Fruit fly (Drosophila melanogaster) whole organism, embryonic: ENCODE data around the gene CG14853.

Experiments
- ATbp ChIP-seq: fragments of 200-800 bp; sonication (Bioruptor generic); optimal IDR thresholded peaks from 2 replicates; lab custom pipeline; 2017; ENCODE audit warnings: missing biosample characterization, mild to moderate bottlenecking, missing genetic modification characterization, missing genetic modification reagents
- CG12071 ChIP-seq: fragments of 200-800 bp; sonication (Bioruptor generic); optimal IDR thresholded peaks from 3 replicates; lab custom pipeline; 2018; ENCODE audit warnings: missing biosample characterization, mild to moderate bottlenecking, missing genetic modification characterization
- CG12155 ChIP-seq: fragments of 200-800 bp; sonication (Bioruptor generic); optimal IDR thresholded peaks from 3 replicates; lab custom pipeline; 2016; ENCODE audit warnings: missing biosample characterization, missing genetic modification characterization
- CG1233 ChIP-seq: fragments of 200-800 bp; sonication (Bioruptor generic); optimal IDR thresholded peaks from 4 replicates; lab custom pipeline; 2018; ENCODE audit warnings: missing biosample characterization, mild to moderate bottlenecking, missing genetic modification characterization
- CG17385 ChIP-seq: fragments of 200-800 bp; sonication (Bioruptor generic); optimal IDR thresholded peaks from 3 replicates; lab custom pipeline; 2018; ENCODE audit warnings: missing biosample characterization, mild to moderate bottlenecking, missing genetic modification characterization
- CG17829 ChIP-seq: fragments of 200-800 bp; optimal IDR thresholded peaks from 2 replicates; lab custom pipeline; 2019; ENCODE audit warnings: missing biosample characterization, mild to moderate bottlenecking, missing genetic modification characterization, moderate library complexity
- CG18011 ChIP-seq: fragments of 200-800 bp; sonication (Bioruptor generic); optimal IDR thresholded peaks from 2 replicates; lab custom pipeline; 2017; ENCODE audit warnings: missing biosample characterization, missing genetic modification characterization, mild to moderate bottlenecking, moderate library complexity, missing genotype
- CG32532 ChIP-seq: fragments of 200-800 bp; sonication (Bioruptor generic); IDR thresholded peaks from 2 replicates; pipeline ENCODE4 v1.3.6; 2022; ENCODE audit warnings: missing biosample characterization, missing genetic modification characterization
- CG34376 ChIP-seq: fragments of 200-800 bp; sonication (Bioruptor generic); optimal IDR thresholded peaks from 2 replicates; lab custom pipeline; 2018; ENCODE audit warnings: missing biosample characterization, mild to moderate bottlenecking, missing genetic modification characterization
- CG34422 ChIP-seq: fragments of 200-800 bp; sonication (Bioruptor generic); IDR thresholded peaks from 3 replicates; pipeline ENCODE4 v1.3.6; 2022; ENCODE audit warnings: missing biosample characterization, missing genetic modification characterization
- CG8478 ChIP-seq: fragments of >200 bp; optimal IDR thresholded peaks from 2 replicates; lab custom pipeline; 2018
- CG9215 ChIP-seq: fragments of 200-800 bp; sonication (Bioruptor generic); IDR thresholded peaks from 2 replicates; pipeline ENCODE4 v1.3.6; 2022; ENCODE audit warnings: missing biosample characterization, missing genetic modification characterization
- D ChIP-seq, 2 experiments: fragments of 200-800 bp in 1 of 2; fragments of >200 bp in 1 of 2; sonication (Bioruptor generic) in 1 of 2; optimal IDR thresholded peaks; 2 replicates in 1 of 2; 3 replicates in 1 of 2; lab custom pipeline; 2017; ENCODE audit warnings: mild to moderate bottlenecking in 1 of 2, missing biosample characterization in 1 of 2, missing genetic modification characterization in 1 of 2, missing genetic modification reagents in 1 of 2
- E2f1 ChIP-seq: fragments of 200-800 bp; sonication (Bioruptor generic); IDR thresholded peaks from 2 replicates; pipeline ENCODE4 v1.3.6; 2022; ENCODE audit warnings: missing biosample characterization, missing genetic modification characterization
- Eip74EF ChIP-seq, 2 experiments: fragments of 200-800 bp in 1 of 2; fragments of >200 bp in 1 of 2; sonication (Bioruptor generic) in 1 of 2; optimal IDR thresholded peaks; 2 replicates each; lab custom pipeline; 2017 to 2019; ENCODE audit warnings: missing biosample characterization in 2 of 2, missing genetic modification characterization in 2 of 2, mild to moderate bottlenecking in 1 of 2, moderate library complexity in 1 of 2
- GATAe ChIP-seq: fragments of 200-800 bp; sonication (Bioruptor generic); conservative IDR thresholded peaks from 2 replicates; pipeline ENCODE4 v1.3.6; 2022; ENCODE audit warnings: missing biosample characterization, missing genetic modification characterization
- HLH3B ChIP-seq: fragments of 200-800 bp; sonication (Bioruptor generic); IDR thresholded peaks from 2 replicates; pipeline ENCODE4 v1.3.6; 2022; ENCODE audit warnings: missing biosample characterization, missing genetic modification characterization
- HLH4C ChIP-seq: fragments of 200-800 bp; sonication (Bioruptor generic); IDR thresholded peaks from 3 replicates; pipeline ENCODE4 v1.3.6; 2022; ENCODE audit warnings: missing biosample characterization, missing genetic modification characterization; ENCODE audit not compliant: partially characterized antibody
- Lhr ChIP-seq: fragments of 200-800 bp; sonication (Bioruptor generic); optimal IDR thresholded peaks from 3 replicates; lab custom pipeline; 2017; ENCODE audit warnings: mild to moderate bottlenecking, missing biosample characterization, missing genetic modification reagents, missing genetic modification characterization
- MESR4 ChIP-seq: fragments of 200-800 bp; sonication (Bioruptor generic); optimal IDR thresholded peaks from 2 replicates; lab custom pipeline; 2018; ENCODE audit warnings: missing biosample characterization, mild to moderate bottlenecking, missing genetic modification characterization, moderate library complexity
- Med ChIP-seq: fragments of 200-800 bp; sonication (Bioruptor generic); peaks from one replicate; lab custom pipeline; 2016; ENCODE audit warnings: missing biosample characterization, missing genetic modification characterization, mild to moderate bottlenecking, inconsistent platforms, moderate library complexity
- Nf-YA ChIP-seq: fragments of 200-800 bp; sonication (Bioruptor generic); IDR thresholded peaks from 2 replicates; pipeline ENCODE4 v1.3.6; 2022; ENCODE audit warnings: missing biosample characterization, missing genetic modification characterization
- Rx ChIP-seq: fragments of 200-800 bp; sonication (Bioruptor generic); IDR thresholded peaks from 2 replicates; pipeline ENCODE4 v1.3.6; 2022; ENCODE audit warnings: missing biosample characterization, missing genetic modification characterization
- Sox102F ChIP-seq: fragments of 200-800 bp; sonication (Bioruptor generic); optimal IDR thresholded peaks from 2 replicates; lab custom pipeline; 2018; ENCODE audit warnings: missing biosample characterization, mild to moderate bottlenecking, missing genetic modification characterization, moderate library complexity
- Xbp1 ChIP-seq: fragments of 200-800 bp; sonication (Bioruptor generic); optimal IDR thresholded peaks from 3 replicates; lab custom pipeline; 2016; ENCODE audit warnings: missing biosample characterization, mild to moderate bottlenecking, missing genetic modification characterization
- YL-1 ChIP-seq: fragments of 200-800 bp; sonication (Bioruptor generic); optimal IDR thresholded peaks from 3 replicates; lab custom pipeline; 2017; ENCODE audit warnings: missing biosample characterization, mild to moderate bottlenecking, missing genetic modification characterization
- abd-A ChIP-seq: fragments of 200-800 bp; sonication (Bioruptor generic); optimal IDR thresholded peaks from 3 replicates; lab custom pipeline; 2019; ENCODE audit warnings: missing biosample characterization, mild to moderate bottlenecking, missing genetic modification characterization, moderate library complexity
- ac ChIP-seq: fragments of 200-800 bp; sonication (Bioruptor generic); optimal IDR thresholded peaks from 3 replicates; lab custom pipeline; 2017; ENCODE audit warnings: missing biosample characterization, mild to moderate bottlenecking, missing genetic modification characterization
- cato ChIP-seq: fragments of 200-800 bp; sonication (Bioruptor generic); optimal IDR thresholded peaks from 2 replicates; lab custom pipeline; 2016; ENCODE audit warnings: missing biosample characterization, missing genetic modification characterization, borderline replicate concordance
- dan ChIP-seq: fragments of 200-800 bp; sonication (Bioruptor generic); IDR thresholded peaks from 2 replicates; pipeline ENCODE4 v1.3.6; 2022; ENCODE audit warnings: missing biosample characterization, missing genetic modification characterization
- ems ChIP-seq: fragments of 200-800 bp; sonication (Bioruptor generic); optimal IDR thresholded peaks from 3 replicates; lab custom pipeline; 2016; ENCODE audit warnings: missing biosample characterization, missing genetic modification characterization
- eve ChIP-seq, 2 experiments: fragments of >200 bp; optimal IDR thresholded peaks; 2 replicates each; lab custom pipeline; 2017; ENCODE audit warnings: missing biosample characterization in 2 of 2, missing genetic modification characterization in 2 of 2
- eyg ChIP-seq: fragments of 200-800 bp; sonication (Bioruptor generic); optimal IDR thresholded peaks from 3 replicates; lab custom pipeline; 2016; ENCODE audit warnings: missing biosample characterization, missing genetic modification characterization
- ftz-f1 ChIP-seq: fragments of 200-800 bp; sonication (Bioruptor generic); optimal IDR thresholded peaks from 2 replicates; lab custom pipeline; 2016; ENCODE audit warnings: missing biosample characterization, missing genetic modification characterization
- fu2 ChIP-seq: fragments of 200-800 bp; sonication (Bioruptor generic); optimal IDR thresholded peaks from 2 replicates; lab custom pipeline; 2016; ENCODE audit warnings: missing biosample characterization, missing genetic modification characterization
- gce ChIP-seq: fragments of 200-800 bp; sonication (Bioruptor generic); IDR thresholded peaks from 3 replicates; pipeline ENCODE4 v1.3.6; 2022; ENCODE audit warnings: missing biosample characterization, missing genetic modification characterization
- ham ChIP-seq: fragments of 200-800 bp; sonication (Bioruptor generic); IDR thresholded peaks from 2 replicates; pipeline ENCODE4 v1.3.6; 2022; ENCODE audit warnings: missing biosample characterization, missing genetic modification characterization
- luna ChIP-seq: fragments of 200-800 bp; sonication (Bioruptor generic); optimal IDR thresholded peaks from 2 replicates; lab custom pipeline; 2016; ENCODE audit warnings: missing biosample characterization, missing genetic modification characterization
- mirr ChIP-seq: fragments of 200-800 bp; sonication (Bioruptor generic); optimal IDR thresholded peaks from 3 replicates; lab custom pipeline; 2018; ENCODE audit warnings: missing biosample characterization, mild to moderate bottlenecking, missing genetic modification characterization
- nau ChIP-seq: fragments of 200-800 bp; sonication (Bioruptor generic); optimal IDR thresholded peaks from 3 replicates; lab custom pipeline; 2017; ENCODE audit warnings: missing biosample characterization, mild to moderate bottlenecking, missing genetic modification characterization, missing genetic modification reagents
- pfk ChIP-seq: fragments of 200-800 bp; sonication (Bioruptor generic); optimal IDR thresholded peaks from 2 replicates; lab custom pipeline; 2018; ENCODE audit warnings: missing biosample characterization, mild to moderate bottlenecking, missing genetic modification characterization, moderate library complexity
- pzg ChIP-seq: fragments of 200-800 bp; sonication (Bioruptor generic); optimal IDR thresholded peaks from 3 replicates; lab custom pipeline; 2018; ENCODE audit warnings: missing biosample characterization, mild to moderate bottlenecking, missing genetic modification characterization, moderate library complexity
- ranshi ChIP-seq: fragments of 200-800 bp; sonication (Bioruptor generic); IDR thresholded peaks from 2 replicates; pipeline ENCODE4 v1.3.6; 2022; ENCODE audit warnings: missing biosample characterization, missing genetic modification characterization
- rib ChIP-seq: fragments of 200-800 bp; sonication (Bioruptor generic); IDR thresholded peaks from 2 replicates; pipeline ENCODE4 v1.3.6; 2022; ENCODE audit warnings: missing biosample characterization, missing genetic modification characterization
- sim ChIP-seq: fragments of 200-800 bp; sonication (Bioruptor generic); IDR thresholded peaks from 2 replicates; pipeline ENCODE4 v1.3.6; 2022; ENCODE audit warnings: missing biosample characterization, missing genetic modification characterization
- slp2 ChIP-seq: fragments of 200-800 bp; sonication (Bioruptor generic); optimal IDR thresholded peaks from 2 replicates; lab custom pipeline; 2016; ENCODE audit warnings: missing biosample characterization, missing genetic modification characterization
- stc ChIP-seq: fragments of 200-800 bp; sonication (Bioruptor generic); IDR thresholded peaks from 2 replicates; pipeline ENCODE4 v1.3.6; 2022; ENCODE audit warnings: missing biosample characterization, missing genetic modification characterization
- trh ChIP-seq: fragments of 200-800 bp; sonication (Bioruptor generic); optimal IDR thresholded peaks from 2 replicates; lab custom pipeline; 2016; ENCODE audit warnings: missing biosample characterization, missing genetic modification characterization

Gene CG14853

DNA sequence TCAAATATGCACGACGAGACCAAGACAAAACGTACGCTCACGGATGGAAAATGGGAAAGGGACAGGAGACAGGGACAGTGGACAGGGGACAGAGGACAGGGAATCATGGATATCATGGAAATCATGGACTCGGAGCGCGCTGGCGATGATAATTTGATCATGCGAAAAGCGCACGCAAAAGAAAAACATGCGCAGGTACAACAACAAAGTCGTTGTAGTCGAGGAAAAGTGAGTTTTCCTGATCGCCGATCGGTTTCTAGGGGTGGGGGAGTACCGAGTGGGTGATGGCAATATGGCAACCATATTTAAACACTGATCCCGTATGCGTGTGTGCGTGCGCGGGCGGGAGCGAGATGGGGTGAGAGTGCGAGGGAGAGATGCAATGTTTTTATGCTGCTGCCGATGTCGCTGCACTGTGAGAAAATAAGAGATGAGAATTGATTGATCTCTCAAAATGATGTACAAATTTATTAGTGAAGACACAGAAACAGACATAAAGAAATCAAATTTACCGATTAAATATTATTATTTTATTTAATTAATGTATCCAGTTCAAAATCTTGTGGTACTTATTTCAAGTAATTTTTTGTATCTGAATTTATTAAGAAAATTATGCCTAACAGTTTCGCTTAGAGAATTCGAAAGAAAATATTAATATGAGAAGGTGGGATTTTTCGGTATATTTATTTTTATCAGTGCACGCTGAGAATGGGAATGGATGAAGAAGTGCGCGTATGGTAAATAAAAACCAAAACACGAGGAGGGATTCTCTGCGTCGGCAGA, 18.5 kb upstream of the CG14853 start (continued):
- TF ChIP-seq pfk (GFP tag; lab: Kevin White, UChicago) (no peak), stc (GFP tag; lab: Robert Waterston, UW) (peak; percentile 76), eve (GFP tag; optimal IDR thresholded peaks at IDR 0.05; lab: Kevin White, UChicago) (peak in 1 of 2 experiments; percentile 89), dan (GFP tag; lab: Robert Waterston, UW) (peak; percentile 73), cato (GFP tag; lab: Kevin White, UChicago) (peak; percentile 73), mirr (GFP tag; lab: Kevin White, UChicago) (no peak), ham (GFP tag; lab: Robert Waterston, UW) (no peak), CG17385 (GFP tag; lab: Kevin White, UChicago) (peak; percentile 79), CG34422 (peak; percentile 78; the same call in 2 of the 3 replicates), luna (GFP tag; lab: Kevin White, UChicago) (no peak), gce (GFP tag; lab: Robert Waterston, UW) (0 out of 3 replicates have a peak, but pooled peaks have one; percentile 20), Rx (GFP tag; lab: Robert Waterston, UW) (no peak), MESR4 (GFP tag; lab: Kevin White, UChicago) (no peak), CG9215 (peak; percentile 59), CG8478 (lab: Kevin White, UChicago) (no peak), CG32532 (GFP tag; lab: Robert Waterston, UW) (no peak), trh (GFP tag; lab: Kevin White, UChicago) (peak; percentile 64), rib (GFP tag; lab: Robert Waterston, UW) (no peak), pzg (GFP tag; lab: Kevin White, UChicago) (no peak), CG34376 (GFP tag; lab: Kevin White, UChicago) (no peak), D (optimal IDR thresholded peaks at IDR 0.05; lab: Kevin White, UChicago) (no peak), D (GFP tag; optimal IDR thresholded peaks at IDR 0.05; lab: Kevin White, UChicago) (peak; percentile 96), Xbp1 (GFP tag; lab: Kevin White, UChicago) (peak; percentile 83), CG12071 (GFP tag; lab: Kevin White, UChicago) (peak; percentile 20), Nf-YA (peak; percentile 33; the same call in 1 of the 2 replicates), Sox102F (GFP tag; lab: Kevin White, UChicago) (peak; percentile 88), slp2 (peak; percentile 6), ftz-f1 (GFP tag; lab: Kevin White, UChicago) (no peak), HLH3B (GFP tag; lab: Robert Waterston, UW) (peak; percentile 72; the same call in 1 of the 2 replicates), eyg (GFP tag; lab: Kevin White, UChicago) (no peak), CG18011 (GFP tag; lab: Kevin White, UChicago) (peak; percentile 9), E2f1 (GFP tag; lab: Robert Waterston, UW) (peak; percentile 56), Lhr (GFP tag; lab: Kevin White, UChicago) (peak; percentile 75), HLH4C (GFP tag; lab: Robert Waterston, UW) (no peak), GATAe (GFP tag; lab: Robert Waterston, UW) (no peak), CG1233 (GFP tag; lab: Kevin White, UChicago) (peak; percentile 83), YL-1 (GFP tag; lab: Kevin White, UChicago) (peak; percentile 64), CG17829 (tag; lab: Kevin White, UChicago) (peak; percentile 98), Med (GFP tag; lab: Kevin White, UChicago) (peak; percentile 58), ems (GFP tag; lab: Kevin White, UChicago) (no peak), abd-A (tag; lab: Kevin White, UChicago) (no peak), CG12155 (GFP tag; lab: Kevin White, UChicago) (peak; percentile 64), ranshi (GFP tag; lab: Robert Waterston, UW) (peak; percentile 58; the same call in 1 of the 2 replicates), nau (GFP tag; lab: Kevin White, UChicago) (peak; percentile 61), ATbp (GFP tag; lab: Kevin White, UChicago) (peak; percentile 78), sim (GFP tag; lab: Robert Waterston, UW) (peak; percentile 78), ac (peak; percentile 86), Eip74EF (GFP tag; optimal IDR thresholded peaks at IDR 0.05; lab: Kevin White, UChicago) (peak in 1 of 2 experiments; percentile 73), fu2 (GFP tag; lab: Kevin White, UChicago) (no peak)
